Fruit fly (Drosophila melanogaster) Kc167 (cell line): ENCODE data around the gene cyst.

Experiments
- Myc ChIP-seq: fragments of >200 bp; optimal IDR thresholded peaks from 2 replicates; lab custom pipeline; 2017; ENCODE audit warnings: missing external identifiers
- Sin3A ChIP-seq: fragments of >200 bp; optimal IDR thresholded peaks from 2 replicates; lab custom pipeline; 2018; ENCODE audit warnings: missing external identifiers
- h ChIP-seq: fragments of >200 bp; optimal IDR thresholded peaks from 3 replicates; lab custom pipeline; 2018; ENCODE audit warnings: missing external identifiers
- insv ChIP-seq: fragments of >200 bp; optimal IDR thresholded peaks from 3 replicates; lab custom pipeline; 2018; ENCODE audit warnings: missing external identifiers
- psq ChIP-seq: fragments of >200 bp; optimal IDR thresholded peaks from 2 replicates; lab custom pipeline; 2017; ENCODE audit warnings: missing external identifiers
- ttk ChIP-seq: sonication (Bioruptor generic); optimal IDR thresholded peaks from 2 replicates; lab custom pipeline; 2017; ENCODE audit warnings: missing external identifiers

Gene cyst

DNA sequence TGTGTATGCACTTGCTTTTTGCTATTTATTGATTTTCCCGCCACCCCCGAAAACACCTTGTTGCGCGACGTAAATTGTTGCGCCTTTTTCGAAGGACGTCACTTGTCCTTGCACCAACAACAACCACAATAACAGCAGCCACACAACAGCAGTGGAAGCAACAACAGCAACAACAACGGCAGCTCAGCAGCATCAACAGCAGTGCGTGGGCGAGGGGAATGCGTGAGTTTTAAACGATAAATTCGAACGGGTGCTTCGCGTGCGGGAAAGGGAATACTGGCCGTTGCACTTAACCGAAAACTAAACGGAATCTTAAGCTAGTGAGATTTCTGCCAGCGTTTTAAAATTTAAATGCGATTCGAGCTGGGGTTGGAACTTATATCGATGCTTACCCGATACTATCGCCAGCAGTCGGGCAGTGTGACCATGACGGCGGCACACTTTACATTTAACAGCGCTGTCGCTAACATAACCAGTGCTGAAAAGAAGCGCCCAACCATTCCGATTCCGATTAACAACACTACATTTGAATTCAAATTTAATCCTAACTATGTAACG is at the start of gene cyst:
Gene cyst (minus strand): TSS at position 404 of the 558 bp plus-strand sequence.
- TF ChIP-seq ttk (no peak), psq (lab: Kevin White, UChicago) (no peak), insv (lab: Kevin White, UChicago) (no peak), h (lab: Kevin White, UChicago) (no peak), Myc (lab: Kevin White, UChicago) (no peak), Sin3A (lab: Kevin White, UChicago) (no peak)

DNA sequence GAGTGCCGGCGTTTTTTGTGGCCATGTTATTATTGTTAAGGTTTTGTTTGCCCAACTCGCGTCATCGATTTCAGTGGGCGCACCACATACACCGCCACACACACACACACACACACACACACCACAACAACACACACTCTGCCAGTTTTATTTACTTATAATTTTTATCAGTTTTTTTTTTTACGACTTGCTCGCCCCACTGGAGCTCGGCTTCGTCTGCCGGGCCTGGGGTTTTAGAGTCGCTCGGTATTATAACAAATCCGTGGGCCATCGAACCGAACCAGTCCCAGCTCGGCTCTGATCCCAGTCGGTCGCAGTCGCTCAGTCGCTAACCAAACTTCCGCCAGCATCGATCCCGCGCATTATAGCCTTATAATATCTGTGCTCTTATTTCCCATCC is 40.8 kb upstream of the cyst start:
- TF ChIP-seq Myc (lab: Kevin White, UChicago) (no peak), ttk (no peak), h (lab: Kevin White, UChicago) (no peak), Sin3A (lab: Kevin White, UChicago) (no peak), insv (lab: Kevin White, UChicago) (no peak), psq (lab: Kevin White, UChicago) (no peak)

DNA sequence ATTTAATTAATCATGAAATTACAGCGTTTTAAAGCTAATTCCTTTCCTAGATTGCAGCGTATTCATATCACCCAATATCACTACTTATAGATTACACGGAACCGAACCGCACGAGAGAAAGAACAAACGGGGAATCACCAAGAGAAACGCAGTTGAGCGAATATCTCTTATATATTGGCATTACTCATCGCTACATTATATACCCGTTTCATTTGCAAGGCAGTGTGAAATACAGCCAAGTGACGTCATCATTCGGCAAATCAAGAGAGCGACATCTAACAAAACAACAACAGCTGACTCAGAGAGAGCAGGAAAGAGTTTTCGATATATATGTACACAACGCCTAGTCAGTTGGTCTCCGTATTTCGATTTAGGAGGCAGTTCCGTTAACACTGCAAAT is 39.6 kb upstream of the cyst start, which contains the start of gene Tep4:
Gene Tep4 (plus strand): TSS at position 350 of the 400 bp plus-strand sequence.
- TF ChIP-seq Myc (lab: Kevin White, UChicago) (no peak), insv (lab: Kevin White, UChicago) (no peak), psq (lab: Kevin White, UChicago) (no peak), ttk (no peak), Sin3A (lab: Kevin White, UChicago) (no peak), h (lab: Kevin White, UChicago) (no peak)

DNA sequence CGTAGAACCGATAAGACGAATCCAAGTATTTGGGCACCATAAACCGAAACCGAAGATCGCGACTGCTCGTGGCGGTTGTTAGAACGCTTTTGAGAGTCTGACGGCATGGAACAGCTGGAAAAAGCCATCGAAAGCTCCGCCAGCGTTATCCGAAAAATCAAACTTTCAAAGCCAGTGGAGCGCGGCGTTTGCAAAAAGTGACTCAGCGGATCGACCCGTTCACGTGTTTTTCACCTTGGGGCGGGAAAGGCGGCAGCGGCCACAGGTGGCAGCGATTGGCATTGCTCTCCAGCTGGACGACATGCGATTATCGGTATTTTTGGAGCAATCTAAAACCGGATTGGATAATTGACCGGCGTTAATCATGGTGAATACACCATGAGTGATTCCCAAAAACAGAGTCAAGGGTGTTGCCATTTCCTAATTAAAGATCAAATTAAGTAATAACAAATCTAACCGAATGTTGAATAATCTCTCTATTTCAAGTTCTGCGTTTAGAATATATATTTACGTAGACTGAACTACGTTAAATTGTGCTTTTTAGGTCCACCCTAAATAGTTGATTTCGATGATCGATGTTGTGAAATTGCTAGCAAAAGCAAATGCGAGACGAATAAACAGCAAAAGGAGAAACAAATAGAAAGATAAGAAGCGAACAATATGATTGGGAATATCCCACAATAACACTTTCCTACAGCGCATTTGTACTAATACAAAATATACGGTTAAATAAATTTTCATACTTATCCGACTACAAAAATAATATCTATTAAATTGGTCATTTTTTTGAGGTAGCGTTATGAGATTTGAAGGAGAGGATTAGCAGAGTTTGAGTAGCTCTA is 38.5 kb upstream of the cyst start, which contains the start of gene CG10337:
Gene CG10337 (minus strand): TSS at position 91 of the 842 bp plus-strand sequence.
- no peak for TF ChIP-seq ttk
- TF ChIP-seq insv (lab: Kevin White, UChicago) = no peak
- no peak for TF ChIP-seq Myc (lab: Kevin White, UChicago)
- no peak for TF ChIP-seq h (lab: Kevin White, UChicago)

DNA sequence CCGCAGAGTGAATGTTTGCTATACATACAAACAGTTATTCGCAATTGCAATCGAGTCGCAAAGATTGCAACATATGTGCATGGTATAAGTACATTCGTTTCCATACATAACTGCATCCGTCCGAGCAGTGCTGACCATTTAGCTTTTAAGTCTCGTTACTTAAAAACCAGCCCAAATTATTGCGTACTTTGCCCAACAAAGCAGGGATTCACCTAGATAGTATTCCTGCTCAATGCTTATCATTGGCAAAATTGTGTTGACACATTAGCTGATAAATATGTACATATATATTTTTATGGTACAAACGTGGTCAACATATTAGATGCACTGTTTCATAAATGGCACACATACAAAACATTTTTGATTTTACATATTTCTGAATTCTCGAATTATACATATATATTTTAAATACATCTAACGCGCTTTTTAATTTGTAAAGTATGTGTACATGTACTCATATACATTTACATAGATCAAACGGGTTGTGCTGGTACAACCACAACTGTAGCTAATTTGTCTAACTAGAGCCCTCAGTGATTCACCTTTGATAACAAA is 34.5 kb upstream of the cyst start:
- no peak for TF ChIP-seq Myc (lab: Kevin White, UChicago)
- TF ChIP-seq insv (lab: Kevin White, UChicago) = no peak
- TF ChIP-seq h (lab: Kevin White, UChicago) = no peak
- TF ChIP-seq ttk = no peak
- no peak for TF ChIP-seq Sin3A (lab: Kevin White, UChicago)
- TF ChIP-seq psq (lab: Kevin White, UChicago) = no peak

DNA sequence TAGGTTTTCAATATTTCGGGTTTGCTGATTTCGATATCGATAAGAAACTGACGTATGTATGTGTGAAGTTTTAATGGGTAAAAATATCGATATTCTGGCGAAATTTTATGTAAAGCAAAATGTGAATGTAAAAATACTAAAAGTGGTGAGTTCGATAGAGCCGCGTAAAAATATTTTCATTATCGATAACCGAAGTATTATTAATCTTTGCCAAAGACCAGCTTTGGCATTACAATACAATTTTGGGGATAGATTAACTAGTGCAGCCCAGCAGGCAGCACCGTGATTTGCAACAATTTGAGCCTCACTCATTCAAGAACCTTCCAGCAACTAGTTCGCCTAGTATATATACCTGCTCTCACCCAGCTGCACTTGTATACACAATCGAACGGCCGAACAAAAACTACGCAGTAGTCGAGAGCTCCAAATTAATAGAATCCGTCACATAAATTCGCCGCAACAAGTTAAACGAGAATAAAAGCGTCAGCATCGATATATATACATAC is 33.8 kb upstream of the cyst start:
- TF ChIP-seq insv (lab: Kevin White, UChicago) = no peak
- TF ChIP-seq psq (lab: Kevin White, UChicago) = no peak
- TF ChIP-seq h (lab: Kevin White, UChicago) = no peak
- TF ChIP-seq ttk = no peak
- TF ChIP-seq Myc (lab: Kevin White, UChicago) = no peak

DNA sequence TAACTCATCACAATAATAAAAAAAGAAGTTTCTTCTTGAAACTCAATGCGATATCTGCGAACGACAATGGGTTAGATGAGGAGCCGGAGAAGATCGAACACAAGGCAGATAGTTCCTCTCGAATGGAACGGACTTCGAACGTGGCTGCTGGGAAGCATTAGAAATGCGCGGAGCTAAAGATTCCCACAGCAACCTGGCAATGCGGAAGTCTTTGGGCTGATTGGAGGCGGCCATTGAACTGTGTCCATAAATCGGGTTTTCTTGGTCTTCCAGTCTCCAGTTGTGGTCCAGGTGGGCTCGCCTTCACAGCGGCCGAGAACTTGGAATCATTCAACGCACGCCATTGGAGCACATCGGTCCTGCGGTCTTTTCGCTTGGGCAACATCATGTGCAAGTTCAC is 31.7 kb upstream of the cyst start, which contains the start of gene CG13081:
Gene CG13081 (plus strand): TSS at position 301 of the 400 bp plus-strand sequence.
- no peak for TF ChIP-seq h (lab: Kevin White, UChicago)
- no peak for TF ChIP-seq Sin3A (lab: Kevin White, UChicago)
- no peak for TF ChIP-seq insv (lab: Kevin White, UChicago)
- no peak for TF ChIP-seq psq (lab: Kevin White, UChicago)
- TF ChIP-seq ttk = no peak
- TF ChIP-seq Myc (lab: Kevin White, UChicago) = no peak

DNA sequence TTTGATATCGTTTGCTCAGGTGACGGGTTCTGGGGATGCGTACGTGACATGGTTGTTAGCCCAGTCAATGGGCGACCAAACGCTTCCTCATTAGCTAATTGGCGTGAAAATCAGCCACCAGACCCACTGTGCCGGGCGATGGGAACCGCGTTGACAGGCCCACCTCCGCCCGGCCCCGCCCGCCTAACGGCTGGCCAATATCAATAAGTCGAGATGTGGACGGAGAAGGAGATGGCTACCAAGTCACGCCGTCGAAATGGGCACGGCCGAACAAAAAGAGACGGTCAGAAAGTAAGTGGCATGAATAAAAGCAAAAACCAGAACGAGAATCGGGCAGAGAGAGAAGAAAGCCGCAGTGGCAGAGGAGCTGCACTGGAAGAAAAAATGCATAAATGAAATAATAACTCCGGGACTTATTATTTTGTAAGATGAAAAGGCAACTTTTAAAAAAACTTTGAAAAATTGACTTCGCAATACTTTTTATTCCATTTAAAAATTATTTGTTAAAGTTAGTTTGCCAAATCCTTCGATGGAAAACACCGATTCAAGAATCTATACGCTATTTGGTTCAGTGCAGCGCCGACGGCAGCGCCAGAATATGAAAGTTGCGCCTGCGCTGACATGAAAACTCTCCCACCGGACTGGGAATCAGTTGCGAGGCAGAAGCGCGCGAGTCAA is 29.4 kb upstream of the cyst start, which contains the start of gene CG13082:
Gene CG13082 (plus strand): TSS at position 647 of the 678 bp plus-strand sequence.
- no peak for TF ChIP-seq h (lab: Kevin White, UChicago)
- no peak for TF ChIP-seq insv (lab: Kevin White, UChicago)

DNA sequence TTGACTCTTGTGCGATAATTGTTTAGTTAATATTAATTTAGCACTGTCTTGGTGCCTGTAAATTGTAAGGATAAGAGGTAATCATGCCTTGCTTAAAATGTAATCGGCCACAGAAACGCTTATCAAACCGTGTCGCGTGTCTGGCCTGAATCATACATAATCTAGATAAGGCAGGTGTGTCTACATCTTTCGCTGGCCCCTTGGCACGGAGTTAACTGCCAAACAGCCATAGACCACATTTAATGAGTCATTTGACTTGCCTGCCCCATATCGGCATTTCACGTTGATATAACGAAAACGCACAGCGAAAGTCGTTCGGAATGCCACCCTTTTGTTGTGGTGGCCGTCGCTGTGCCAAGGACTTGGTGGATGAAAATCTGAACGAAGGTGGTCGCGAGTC is 26.7 kb upstream of the cyst start, which contains the start of gene CG31697:
Gene CG31697 (plus strand): TSS at position 215 of the 400 bp plus-strand sequence.
- no peak for TF ChIP-seq insv (lab: Kevin White, UChicago)

DNA sequence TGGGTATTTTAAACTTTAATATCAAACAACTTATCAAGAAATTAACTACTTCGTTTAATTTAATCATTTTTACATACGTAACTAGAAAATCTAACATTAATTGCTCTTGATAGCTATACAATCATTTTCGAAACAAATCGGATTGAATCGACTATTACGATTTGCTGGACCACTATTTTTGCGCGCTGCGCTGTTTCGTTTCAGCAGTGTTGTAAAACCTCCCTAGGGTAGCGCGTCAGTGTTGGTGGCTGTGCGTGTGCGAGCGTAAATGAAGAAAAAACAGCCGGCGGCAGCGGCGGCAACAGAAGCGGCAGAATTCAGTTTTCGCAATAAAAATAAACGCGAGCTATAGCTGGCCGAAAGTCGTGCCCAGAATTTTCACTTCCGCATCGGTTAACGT is 24.7 kb upstream of the cyst start, which contains the start of gene CG33116:
Gene CG33116 (plus strand): TSS at position 233 of the 400 bp plus-strand sequence.
- TF ChIP-seq Myc (lab: Kevin White, UChicago) (no peak), ttk (no peak), psq (lab: Kevin White, UChicago) (no peak), Sin3A (lab: Kevin White, UChicago) (no peak), h (lab: Kevin White, UChicago) (no peak), insv (lab: Kevin White, UChicago) (no peak)

DNA sequence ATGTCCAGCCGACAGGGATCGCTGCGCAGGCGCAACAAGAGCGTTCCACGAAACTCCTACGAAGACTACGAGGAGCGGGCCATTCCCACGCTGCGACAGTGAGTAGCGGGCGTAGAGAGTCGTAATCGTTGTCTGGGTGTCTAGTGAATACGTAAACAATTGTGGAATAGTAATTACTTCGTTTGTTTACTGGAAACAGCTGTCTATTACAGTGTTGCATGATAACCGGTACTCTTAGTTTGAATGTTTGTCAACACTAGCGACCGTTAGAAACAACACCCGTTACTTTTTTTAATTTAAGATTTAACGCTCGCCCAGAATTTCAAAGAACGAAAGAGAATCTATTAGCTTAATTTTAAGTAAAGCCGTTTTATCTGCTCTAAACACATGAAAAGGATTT is 21.5 kb upstream of the cyst start, which contains the start of gene CG10165:
Gene CG10165 (minus strand): TSS at position 214 of the 400 bp plus-strand sequence.
- no peak for TF ChIP-seq Sin3A (lab: Kevin White, UChicago)
- TF ChIP-seq Myc (lab: Kevin White, UChicago) = no peak
- TF ChIP-seq h (lab: Kevin White, UChicago) = no peak
- no peak for TF ChIP-seq insv (lab: Kevin White, UChicago)
- TF ChIP-seq ttk = no peak
- no peak for TF ChIP-seq psq (lab: Kevin White, UChicago)
